Worm (Caenorhabditis elegans): ENCODE data around the gene Y75B8A.34.

ce11 chrIII:12369476-12369875, 10.1 kb downstream of the Y75B8A.34 start:
- TF ChIP-seq ceh-44 (GFP tag; IDR thresholded peaks at IDR 0.05) (no peak), jun-1 (tag; optimal IDR thresholded peaks at IDR 0.05) (no peak), lin-38 (GFP tag; IDR thresholded peaks at IDR 0.05) (peak; percentile 37; the same call in 1 of the 2 replicates), ceh-62 (tag; optimal IDR thresholded peaks at IDR 0.05) (no peak), aly-2 (tag; optimal IDR thresholded peaks at IDR 0.05) (no peak), unc-62 (GFP tag; optimal IDR thresholded peaks at IDR 0.05 in 1 of 2) (peak in 1 of 2 experiments; percentile 56), unc-62 (tag; optimal IDR thresholded peaks at IDR 0.05) (no peak), mxl-2 (GFP tag; conservative IDR thresholded peaks at IDR 0.05) (no peak), daf-19 (GFP tag; conservative IDR thresholded peaks at IDR 0.05) (no peak), ces-1 (GFP tag; optimal IDR thresholded peaks at IDR 0.05) (no peak), lin-13 (GFP tag; optimal IDR thresholded peaks at IDR 0.05) (no peak), fkh-10 (GFP tag; optimal IDR thresholded peaks at IDR 0.05) (no peak), unc-39 (tag; optimal IDR thresholded peaks at IDR 0.05) (no peak), nhr-28 (tag; optimal IDR thresholded peaks at IDR 0.05) (no peak), lin-15B (tag; optimal IDR thresholded peaks at IDR 0.05) (no peak)

Measured in whole organism, L4 larva.